Fruit fly (Drosophila melanogaster) whole organism, embryonic: ENCODE measurements around the gene Etl1.

Experiments used
- ATbp ChIP-seq: fragments of 200-800 bp; sonication (Bioruptor generic); optimal IDR thresholded peaks from 2 replicates; lab custom pipeline; 2017; ENCODE audit warnings: missing biosample characterization, mild to moderate bottlenecking, missing genetic modification characterization, missing genetic modification reagents
- CG10366 ChIP-seq: fragments of 200-800 bp; sonication (Bioruptor generic); IDR thresholded peaks from 2 replicates; pipeline ENCODE4 v1.3.6; 2022; ENCODE audit warnings: missing biosample characterization, missing genetic modification characterization
- CG13123 ChIP-seq: fragments of 200-800 bp; sonication (Bioruptor generic); optimal IDR thresholded peaks from 2 replicates; lab custom pipeline; 2016; ENCODE audit warnings: missing biosample characterization, missing genetic modification characterization
- CG13296 ChIP-seq: fragments of 200-800 bp; sonication (Bioruptor generic); optimal IDR thresholded peaks from 3 replicates; lab custom pipeline; 2018; ENCODE audit warnings: missing biosample characterization, mild to moderate bottlenecking, missing genetic modification characterization
- CG13424 ChIP-seq: fragments of 200-800 bp; sonication (Bioruptor generic); optimal IDR thresholded peaks from 2 replicates; lab custom pipeline; 2019; ENCODE audit warnings: missing biosample characterization, mild to moderate bottlenecking, missing genetic modification characterization, moderate library complexity
- CG1603 ChIP-seq: fragments of 200-800 bp; sonication (Bioruptor generic); optimal IDR thresholded peaks from 2 replicates; lab custom pipeline; 2019; ENCODE audit warnings: missing biosample characterization, mild to moderate bottlenecking, missing genetic modification characterization, moderate library complexity
- CG17612 ChIP-seq: fragments of 200-800 bp; sonication (Bioruptor generic); IDR thresholded peaks from 2 replicates; pipeline ENCODE4 v1.3.6; 2022; ENCODE audit warnings: missing biosample characterization, missing genetic modification characterization
- CG18011 ChIP-seq: fragments of 200-800 bp; sonication (Bioruptor generic); optimal IDR thresholded peaks from 2 replicates; lab custom pipeline; 2017; ENCODE audit warnings: missing biosample characterization, missing genetic modification characterization, mild to moderate bottlenecking, moderate library complexity, missing genotype
- CG18262 ChIP-seq: fragments of 200-800 bp; optimal IDR thresholded peaks from 3 replicates; lab custom pipeline; 2019; ENCODE audit warnings: missing biosample characterization, mild to moderate bottlenecking, missing genetic modification characterization, moderate library complexity
- CG18619 ChIP-seq: fragments of 200-800 bp; sonication (Bioruptor generic); optimal IDR thresholded peaks from 3 replicates; lab custom pipeline; 2017; ENCODE audit warnings: missing biosample characterization, mild to moderate bottlenecking, missing genetic modification characterization
- CG2120 ChIP-seq: fragments of 200-800 bp; sonication (Bioruptor generic); optimal IDR thresholded peaks from 3 replicates; lab custom pipeline; 2016; ENCODE audit warnings: missing biosample characterization, missing genetic modification characterization
- CG30431 ChIP-seq: fragments of 200-800 bp; sonication (Bioruptor generic); optimal IDR thresholded peaks from 2 replicates; lab custom pipeline; 2017; ENCODE audit warnings: missing biosample characterization, missing genetic modification characterization
- CG32532 ChIP-seq: fragments of 200-800 bp; sonication (Bioruptor generic); IDR thresholded peaks from 2 replicates; pipeline ENCODE4 v1.3.6; 2022; ENCODE audit warnings: missing biosample characterization, missing genetic modification characterization
- CG3407 ChIP-seq: fragments of 200-800 bp; sonication (Bioruptor generic); optimal IDR thresholded peaks from 2 replicates; lab custom pipeline; 2018; ENCODE audit warnings: missing biosample characterization, mild to moderate bottlenecking, missing genetic modification characterization
- CG6791 ChIP-seq: fragments of 200-800 bp; sonication (Bioruptor generic); IDR thresholded peaks from 3 replicates; pipeline ENCODE4 v1.3.6; 2022; ENCODE audit warnings: missing biosample characterization, missing genetic modification characterization; ENCODE audit not compliant: partially characterized antibody
- CG6854 ChIP-seq: fragments of 200-800 bp; sonication (Bioruptor generic); optimal IDR thresholded peaks from 3 replicates; lab custom pipeline; 2017; ENCODE audit warnings: missing biosample characterization, mild to moderate bottlenecking, missing genetic modification characterization
- CG7928 ChIP-seq: fragments of 200-800 bp; sonication (Bioruptor generic); optimal IDR thresholded peaks from 2 replicates; lab custom pipeline; 2017; ENCODE audit warnings: missing biosample characterization, mild to moderate bottlenecking, missing genetic modification characterization
- CG8478 ChIP-seq: fragments of >200 bp; optimal IDR thresholded peaks from 2 replicates; lab custom pipeline; 2018
- CG8765 ChIP-seq: fragments of 200-800 bp; sonication (Bioruptor generic); IDR thresholded peaks from 2 replicates; pipeline ENCODE4 v1.3.6; 2022; ENCODE audit warnings: missing biosample characterization, missing genetic modification characterization
- CHES-1-like ChIP-seq: fragments of 200-800 bp; sonication (Bioruptor generic); optimal IDR thresholded peaks from 2 replicates; lab custom pipeline; 2016; ENCODE audit warnings: missing biosample characterization, missing genetic modification characterization
- Doc3 ChIP-seq: fragments of 200-800 bp; sonication (Bioruptor generic); IDR thresholded peaks from 3 replicates; pipeline ENCODE4 v1.3.6; 2022; ENCODE audit warnings: missing biosample characterization, missing genetic modification characterization; ENCODE audit not compliant: partially characterized antibody
- Drgx ChIP-seq: fragments of 200-800 bp; sonication (Bioruptor generic); IDR thresholded peaks from 2 replicates; pipeline ENCODE4 v1.3.6; 2022; ENCODE audit warnings: missing biosample characterization, missing genetic modification characterization
- E2f1 ChIP-seq: fragments of 200-800 bp; sonication (Bioruptor generic); IDR thresholded peaks from 2 replicates; pipeline ENCODE4 v1.3.6; 2022; ENCODE audit warnings: missing biosample characterization, missing genetic modification characterization
- Hand ChIP-seq: fragments of 200-800 bp; sonication (Bioruptor generic); optimal IDR thresholded peaks from 2 replicates; lab custom pipeline; 2017; ENCODE audit warnings: mild to moderate bottlenecking, missing biosample characterization, missing genetic modification reagents, missing genetic modification characterization
- Hey ChIP-seq: fragments of 200-800 bp; sonication (Bioruptor generic); optimal IDR thresholded peaks from 3 replicates; lab custom pipeline; 2018; ENCODE audit warnings: missing biosample characterization, mild to moderate bottlenecking, missing genetic modification characterization
- Myb ChIP-seq: fragments of 200-800 bp; sonication (Bioruptor generic); optimal IDR thresholded peaks from 2 replicates; lab custom pipeline; 2016; ENCODE audit warnings: missing biosample characterization, missing genetic modification characterization
- Neu2 ChIP-seq: fragments of 200-800 bp; sonication (Bioruptor generic); optimal IDR thresholded peaks from 3 replicates; lab custom pipeline; 2016; ENCODE audit warnings: missing biosample characterization, missing genetic modification characterization, borderline replicate concordance
- Opbp ChIP-seq: fragments of 200-800 bp; sonication (Bioruptor generic); IDR thresholded peaks from 3 replicates; pipeline ENCODE4 v1.3.6; 2022; ENCODE audit warnings: missing biosample characterization, missing genetic modification characterization; ENCODE audit not compliant: partially characterized antibody
- Pdp1 ChIP-seq, 2 experiments: fragments of 200-800 bp; sonication (Bioruptor generic); optimal IDR thresholded peaks; 3 replicates each; lab custom pipeline; 2016; ENCODE audit warnings: missing biosample characterization in 2 of 2, missing genetic modification characterization in 2 of 2, mild to moderate bottlenecking in 1 of 2, moderate library complexity in 1 of 2
- Ssrp ChIP-seq: fragments of 200-800 bp; sonication (Bioruptor generic); optimal IDR thresholded peaks from 2 replicates; lab custom pipeline; 2018; ENCODE audit warnings: missing biosample characterization, mild to moderate bottlenecking, missing genetic modification characterization, moderate library complexity
- Xrp1 ChIP-seq: fragments of 200-800 bp; sonication (Bioruptor generic); IDR thresholded peaks from 2 replicates; pipeline ENCODE4 v1.3.6; 2022; ENCODE audit warnings: missing biosample characterization, missing genetic modification characterization
- amos ChIP-seq: fragments of 200-800 bp; sonication (Bioruptor generic); IDR thresholded peaks from 2 replicates; pipeline ENCODE4 v1.3.6; 2022; ENCODE audit warnings: missing biosample characterization, missing genetic modification characterization; ENCODE audit not compliant: partially characterized antibody
- ara ChIP-seq: fragments of 200-800 bp; sonication (Bioruptor generic); IDR thresholded peaks from 2 replicates; pipeline ENCODE4 v1.3.6; 2022; ENCODE audit warnings: missing biosample characterization, missing genetic modification characterization
- br ChIP-seq: fragments of >200 bp; optimal IDR thresholded peaks from 2 replicates; lab custom pipeline; 2017
- chn ChIP-seq: fragments of 200-800 bp; sonication (Bioruptor generic); optimal IDR thresholded peaks from 2 replicates; lab custom pipeline; 2016; ENCODE audit warnings: missing biosample characterization, missing genetic modification characterization
- fru ChIP-seq: fragments of >200 bp; optimal IDR thresholded peaks from 2 replicates; lab custom pipeline; 2017
- fu2 ChIP-seq: fragments of 200-800 bp; sonication (Bioruptor generic); optimal IDR thresholded peaks from 2 replicates; lab custom pipeline; 2016; ENCODE audit warnings: missing biosample characterization, missing genetic modification characterization
- gcm ChIP-seq: fragments of 200-800 bp; sonication (Bioruptor generic); optimal IDR thresholded peaks from 2 replicates; lab custom pipeline; 2019; ENCODE audit warnings: missing biosample characterization, mild to moderate bottlenecking, missing genetic modification characterization, moderate library complexity
- gcm2 ChIP-seq: fragments of 200-800 bp; sonication (Bioruptor generic); optimal IDR thresholded peaks from 2 replicates; lab custom pipeline; 2016; ENCODE audit warnings: missing biosample characterization, missing genetic modification characterization
- grau ChIP-seq: fragments of 200-800 bp; optimal IDR thresholded peaks from 3 replicates; lab custom pipeline; 2019; ENCODE audit warnings: missing biosample characterization, mild to moderate bottlenecking, missing genetic modification characterization, moderate library complexity
- gt ChIP-seq: fragments of 200-800 bp; sonication (Bioruptor generic); IDR thresholded peaks from 2 replicates; pipeline ENCODE4 v1.3.6; 2022; ENCODE audit warnings: missing biosample characterization, missing genetic modification characterization
- inv ChIP-seq: fragments of 200-800 bp; sonication (Bioruptor generic); IDR thresholded peaks from 2 replicates; pipeline ENCODE4 v1.3.6; 2022; ENCODE audit warnings: missing biosample characterization, missing genetic modification characterization; ENCODE audit not compliant: partially characterized antibody
- ken ChIP-seq: fragments of 200-800 bp; sonication (Bioruptor generic); IDR thresholded peaks from 3 replicates; pipeline ENCODE4 v1.3.6; 2022; ENCODE audit warnings: missing biosample characterization, missing genetic modification characterization
- mam ChIP-seq: fragments of 200-800 bp; sonication (Bioruptor generic); optimal IDR thresholded peaks from 3 replicates; lab custom pipeline; 2016; ENCODE audit warnings: missing biosample characterization, missing genetic modification characterization
- nau ChIP-seq: fragments of 200-800 bp; sonication (Bioruptor generic); optimal IDR thresholded peaks from 3 replicates; lab custom pipeline; 2017; ENCODE audit warnings: missing biosample characterization, mild to moderate bottlenecking, missing genetic modification characterization, missing genetic modification reagents
- nom ChIP-seq: fragments of 200-800 bp; sonication (Bioruptor generic); optimal IDR thresholded peaks from 2 replicates; lab custom pipeline; 2017; ENCODE audit warnings: missing biosample characterization, missing genetic modification characterization, mild to moderate bottlenecking, moderate library complexity, missing genetic modification reagents
- oc ChIP-seq: fragments of 200-800 bp; sonication (Bioruptor generic); optimal IDR thresholded peaks from 2 replicates; lab custom pipeline; 2018; ENCODE audit warnings: missing biosample characterization, mild to moderate bottlenecking, missing genetic modification characterization, moderate library complexity
- odd ChIP-seq: fragments of 200-800 bp; sonication (Bioruptor generic); optimal IDR thresholded peaks from 2 replicates; lab custom pipeline; 2017; ENCODE audit warnings: missing biosample characterization, mild to moderate bottlenecking, missing genetic modification characterization
- sima ChIP-seq: fragments of 200-800 bp; sonication (Bioruptor generic); optimal IDR thresholded peaks from 2 replicates; lab custom pipeline; 2016; ENCODE audit warnings: missing biosample characterization, missing genetic modification characterization
- tin ChIP-seq: fragments of 200-800 bp; sonication (Bioruptor generic); optimal IDR thresholded peaks from 3 replicates; lab custom pipeline; 2016; ENCODE audit warnings: missing biosample characterization, missing genetic modification characterization
- vfl ChIP-seq: fragments of 200-800 bp; sonication (Bioruptor generic); optimal IDR thresholded peaks from 2 replicates; lab custom pipeline; 2016; ENCODE audit warnings: missing biosample characterization, missing genetic modification characterization

Gene Etl1

dm6 chr2L:9947738-9948519 is 35.5 kb upstream of the Etl1 start (continued):
- TF ChIP-seq Hey (tag; lab: Kevin White, UChicago) = peak; percentile 53
- no peak for TF ChIP-seq gcm
- TF ChIP-seq chn (GFP tag; lab: Kevin White, UChicago) = no peak
- TF ChIP-seq Hand (GFP tag; lab: Kevin White, UChicago) = no peak
- TF ChIP-seq Drgx (GFP tag; lab: Robert Waterston, UW) = no peak
- TF ChIP-seq CG13296 (GFP tag; lab: Kevin White, UChicago) = no peak
- peak; percentile 19; the same call in 1 of the 2 replicates for TF ChIP-seq amos (GFP tag; lab: Robert Waterston, UW)
- no peak for TF ChIP-seq CG6791 (GFP tag; lab: Robert Waterston, UW)
- TF ChIP-seq CG7928 (GFP tag; lab: Kevin White, UChicago) = no peak
- no peak for TF ChIP-seq Opbp (GFP tag; lab: Robert Waterston, UW)
- no peak for TF ChIP-seq Myb (GFP tag; lab: Kevin White, UChicago)
- TF ChIP-seq CG10366 = no peak
- peak; percentile 21; the same call in 1 of the 2 replicates for TF ChIP-seq CG32532
- TF ChIP-seq ara (GFP tag; lab: Robert Waterston, UW) = no peak
- TF ChIP-seq CG18011 (GFP tag; lab: Kevin White, UChicago) = no peak
- TF ChIP-seq CG13123 = no peak
- TF ChIP-seq sima (GFP tag; lab: Kevin White, UChicago) = no peak
- no peak for TF ChIP-seq CG3407 (GFP tag; lab: Kevin White, UChicago)
- no peak for TF ChIP-seq grau (tag; lab: Kevin White, UChicago)
- no peak for TF ChIP-seq vfl (GFP tag; lab: Kevin White, UChicago)
- TF ChIP-seq CG2120 = no peak
- no peak for TF ChIP-seq Doc3 (GFP tag; lab: Robert Waterston, UW)
- TF ChIP-seq CG30431 (GFP tag; lab: Kevin White, UChicago) = no peak
- no peak for TF ChIP-seq fru (lab: Kevin White, UChicago)
- TF ChIP-seq Ssrp (tag; lab: Kevin White, UChicago) = no peak
- TF ChIP-seq odd (GFP tag; lab: Kevin White, UChicago) = no peak
- no peak for TF ChIP-seq CHES-1-like (GFP tag; lab: Kevin White, UChicago)
- TF ChIP-seq nau = no peak
- no peak for TF ChIP-seq CG6854 (GFP tag; lab: Kevin White, UChicago)
- no peak for TF ChIP-seq ken
- no peak for TF ChIP-seq br (lab: Kevin White, UChicago)
- TF ChIP-seq Neu2 (GFP tag; lab: Kevin White, UChicago) = no peak
- TF ChIP-seq oc (tag; lab: Kevin White, UChicago) = no peak
- TF ChIP-seq gt (GFP tag; lab: Robert Waterston, UW) = no peak
- no peak for TF ChIP-seq ATbp (GFP tag; lab: Kevin White, UChicago)
- peak in 1 of 2 experiments; percentile 62 for TF ChIP-seq Pdp1 (GFP tag; optimal IDR thresholded peaks at IDR 0.05; lab: Kevin White, UChicago)
- peak; percentile 6 for TF ChIP-seq CG18262 (tag; lab: Kevin White, UChicago)
- no peak for TF ChIP-seq fu2 (GFP tag; lab: Kevin White, UChicago)
- no peak for TF ChIP-seq CG8765
- no peak for TF ChIP-seq CG1603 (tag; lab: Kevin White, UChicago)
- TF ChIP-seq tin (GFP tag; lab: Kevin White, UChicago) = no peak
- no peak for TF ChIP-seq CG13424 (tag; lab: Kevin White, UChicago)
- no peak for TF ChIP-seq CG18619 (GFP tag; lab: Kevin White, UChicago)
- TF ChIP-seq nom (GFP tag; lab: Kevin White, UChicago) = peak; percentile 4
- TF ChIP-seq CG8478 (lab: Kevin White, UChicago) = no peak
- TF ChIP-seq CG17612 (GFP tag; lab: Robert Waterston, UW) = no peak
- no peak for TF ChIP-seq E2f1 (GFP tag; lab: Robert Waterston, UW)
- no peak for TF ChIP-seq inv (GFP tag; lab: Robert Waterston, UW)
- TF ChIP-seq Xrp1 (GFP tag; lab: Robert Waterston, UW) = no peak
- TF ChIP-seq mam (GFP tag; lab: Kevin White, UChicago) = no peak
- TF ChIP-seq gcm2 (GFP tag; lab: Kevin White, UChicago) = no peak
